Worm (Caenorhabditis elegans): Measurements from ENCODE around the gene fbxa-202.

- TF ChIP-seq unc-62 (GFP tag; optimal IDR thresholded peaks at IDR 0.05), result no peak
- TF ChIP-seq pha-4 (tag; optimal IDR thresholded peaks at IDR 0.05), result no peak
- no peak for TF ChIP-seq Y95B8A.8 (GFP tag; IDR thresholded peaks at IDR 0.05)
- TF ChIP-seq cebp-1 (GFP tag; IDR thresholded peaks at IDR 0.05), result no peak
- no peak for TF ChIP-seq cebp-1 (tag; optimal IDR thresholded peaks at IDR 0.05)
Observed at ce11 chrV:6368494-6368893, 41.4 kb downstream of the fbxa-202 start.
